Fruit fly (Drosophila melanogaster): Measurements from ENCODE around the gene CG6576.

The CG6576 gene

DNA sequence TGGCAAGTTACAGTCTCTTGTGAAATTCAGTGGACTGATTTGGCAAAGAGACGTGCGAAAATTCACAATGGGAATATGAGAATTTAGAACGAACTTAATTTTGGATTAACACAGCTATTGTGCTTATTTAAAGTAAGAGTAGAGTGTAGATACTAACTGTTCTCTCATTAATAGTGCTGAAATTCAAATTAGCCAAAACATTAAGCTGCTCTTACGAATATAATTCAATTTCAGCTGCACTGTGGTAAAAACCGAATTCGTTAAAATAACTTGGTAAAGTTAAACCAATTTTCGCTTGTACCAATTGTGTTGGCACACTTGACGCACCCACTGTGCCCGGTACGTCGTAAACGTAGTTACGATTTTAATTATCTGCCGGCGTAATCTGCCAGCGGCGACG is 12.1 kb downstream of the CG6576 start (continued):
- TF ChIP-seq Fer1 (GFP tag; optimal IDR thresholded peaks at IDR 0.05), result peak; percentile 48
- TF ChIP-seq bcd (GFP tag; optimal IDR thresholded peaks at IDR 0.05), result peak; percentile 54
- 0 out of 2 replicates have a peak, but pooled peaks have one; percentile 27 for TF ChIP-seq GATAe (GFP tag; conservative IDR thresholded peaks at IDR 0.05)
- no peak for TF ChIP-seq dati (GFP tag; IDR thresholded peaks at IDR 0.05)
- TF ChIP-seq CG31224 (GFP tag; IDR thresholded peaks at IDR 0.05), result no peak
- peak; percentile 40; the same call in 1 of the 2 replicates for TF ChIP-seq esg (GFP tag; conservative IDR thresholded peaks at IDR 0.05)
- TF ChIP-seq ro (GFP tag; IDR thresholded peaks at IDR 0.05), result no peak
- peak; percentile 25 for TF ChIP-seq CG8924 (tag; optimal IDR thresholded peaks at IDR 0.05)
- peak; percentile 39 for TF ChIP-seq nmo (GFP tag; optimal IDR thresholded peaks at IDR 0.05)
- TF ChIP-seq stc (GFP tag; IDR thresholded peaks at IDR 0.05), result no peak
- TF ChIP-seq lbe (GFP tag; optimal IDR thresholded peaks at IDR 0.05), result no peak
- no peak for TF ChIP-seq Trl (optimal IDR thresholded peaks at IDR 0.05)
- no peak for TF ChIP-seq Trl (GFP tag; optimal IDR thresholded peaks at IDR 0.05)
- TF ChIP-seq CG9437 (GFP tag; optimal IDR thresholded peaks at IDR 0.05), result peak; percentile 70
- no peak for TF ChIP-seq MTF-1 (GFP tag; optimal IDR thresholded peaks at IDR 0.05; ENCODE audit: borderline replicate concordance)
- TF ChIP-seq CG11456 (GFP tag; IDR thresholded peaks at IDR 0.05), result no peak
- no peak for TF ChIP-seq CG11093 (GFP tag; IDR thresholded peaks at IDR 0.05)
- TF ChIP-seq tll (GFP tag; optimal IDR thresholded peaks at IDR 0.05), result no peak
- TF ChIP-seq CG13123 (GFP tag; optimal IDR thresholded peaks at IDR 0.05), result no peak
- TF ChIP-seq CG14710 (tag; optimal IDR thresholded peaks at IDR 0.05), result no peak
- TF ChIP-seq row (GFP tag; IDR thresholded peaks at IDR 0.05), result peak; percentile 70
- TF ChIP-seq CG13894 (tag; optimal IDR thresholded peaks at IDR 0.05), result no peak
- TF ChIP-seq Ets65A (GFP tag), result peak; percentile 76
- TF ChIP-seq B-H1 (GFP tag; IDR thresholded peaks at IDR 0.05), result no peak
- no peak for TF ChIP-seq croc (GFP tag; conservative IDR thresholded peaks at IDR 0.05)
- no peak for TF ChIP-seq Lpt (GFP tag; optimal IDR thresholded peaks at IDR 0.05)
- peak; percentile 15 for TF ChIP-seq Sry-δ (GFP tag; optimal IDR thresholded peaks at IDR 0.05)
- TF ChIP-seq CG43689 (GFP tag; IDR thresholded peaks at IDR 0.05), result no peak
- no peak for TF ChIP-seq CG4328 (GFP tag; optimal IDR thresholded peaks at IDR 0.05)
- no peak for TF ChIP-seq odd (GFP tag; optimal IDR thresholded peaks at IDR 0.05)
- no peak for TF ChIP-seq Sin3A (optimal IDR thresholded peaks at IDR 0.05)
- no peak for TF ChIP-seq tna (GFP tag; IDR thresholded peaks at IDR 0.05; ENCODE audit: partially characterized antibody)
- TF ChIP-seq zen (tag; optimal IDR thresholded peaks at IDR 0.05), result no peak
- no peak for TF ChIP-seq CG11085 (GFP tag; IDR thresholded peaks at IDR 0.05)
- TF ChIP-seq CG30431 (GFP tag; optimal IDR thresholded peaks at IDR 0.05), result no peak
- peak; percentile 28 for TF ChIP-seq HLH54F (GFP tag; optimal IDR thresholded peaks at IDR 0.05)
- TF ChIP-seq sens (GFP tag), result peak; percentile 72
- no peak for TF ChIP-seq Atf3 (GFP tag; optimal IDR thresholded peaks at IDR 0.05)
- TF ChIP-seq CG8478 (optimal IDR thresholded peaks at IDR 0.05), result no peak
- no peak for TF ChIP-seq Hr39 (optimal IDR thresholded peaks at IDR 0.05)
- TF ChIP-seq CG13296 (GFP tag; optimal IDR thresholded peaks at IDR 0.05), result peak; percentile 36
- TF ChIP-seq Nf-YB (GFP tag; optimal IDR thresholded peaks at IDR 0.05), result no peak
- no peak for TF ChIP-seq NK7.1 (GFP tag; optimal IDR thresholded peaks at IDR 0.05)
- no peak for TF ChIP-seq CG10543 (GFP tag; optimal IDR thresholded peaks at IDR 0.05)
- peak; percentile 47 for TF ChIP-seq CG1233 (GFP tag; optimal IDR thresholded peaks at IDR 0.05)
- peak; percentile 10 for TF ChIP-seq tx (GFP tag; optimal IDR thresholded peaks at IDR 0.05)
- no peak for TF ChIP-seq dan (GFP tag; IDR thresholded peaks at IDR 0.05)
- TF ChIP-seq CG6791 (GFP tag; IDR thresholded peaks at IDR 0.05; ENCODE audit: partially characterized antibody), result no peak
- no peak for TF ChIP-seq Opbp (GFP tag; IDR thresholded peaks at IDR 0.05; ENCODE audit: partially characterized antibody)
- TF ChIP-seq dpn (GFP tag; optimal IDR thresholded peaks at IDR 0.05), result peak in 1 of 2 experiments; percentile 23
- no peak for TF ChIP-seq dm (GFP tag; optimal IDR thresholded peaks at IDR 0.05)
- TF ChIP-seq pb (GFP tag; optimal IDR thresholded peaks at IDR 0.05), result no peak
- no peak for TF ChIP-seq BEAF-32 (GFP tag; optimal IDR thresholded peaks at IDR 0.05)
- peak; percentile 71 for TF ChIP-seq Rfx (GFP tag; IDR thresholded peaks at IDR 0.05)
